Fruit fly (Drosophila melanogaster) whole organism, larva: ENCODE data around the gene CG13921.

Experiments
- noc ChIP-seq: fragments of 200-800 bp; sonication (Bioruptor generic); optimal IDR thresholded peaks from 3 replicates; lab custom pipeline; 2019; ENCODE audit warnings: missing biosample characterization, mild to moderate bottlenecking, missing genetic modification characterization, moderate library complexity

The CG13921 gene

DNA sequence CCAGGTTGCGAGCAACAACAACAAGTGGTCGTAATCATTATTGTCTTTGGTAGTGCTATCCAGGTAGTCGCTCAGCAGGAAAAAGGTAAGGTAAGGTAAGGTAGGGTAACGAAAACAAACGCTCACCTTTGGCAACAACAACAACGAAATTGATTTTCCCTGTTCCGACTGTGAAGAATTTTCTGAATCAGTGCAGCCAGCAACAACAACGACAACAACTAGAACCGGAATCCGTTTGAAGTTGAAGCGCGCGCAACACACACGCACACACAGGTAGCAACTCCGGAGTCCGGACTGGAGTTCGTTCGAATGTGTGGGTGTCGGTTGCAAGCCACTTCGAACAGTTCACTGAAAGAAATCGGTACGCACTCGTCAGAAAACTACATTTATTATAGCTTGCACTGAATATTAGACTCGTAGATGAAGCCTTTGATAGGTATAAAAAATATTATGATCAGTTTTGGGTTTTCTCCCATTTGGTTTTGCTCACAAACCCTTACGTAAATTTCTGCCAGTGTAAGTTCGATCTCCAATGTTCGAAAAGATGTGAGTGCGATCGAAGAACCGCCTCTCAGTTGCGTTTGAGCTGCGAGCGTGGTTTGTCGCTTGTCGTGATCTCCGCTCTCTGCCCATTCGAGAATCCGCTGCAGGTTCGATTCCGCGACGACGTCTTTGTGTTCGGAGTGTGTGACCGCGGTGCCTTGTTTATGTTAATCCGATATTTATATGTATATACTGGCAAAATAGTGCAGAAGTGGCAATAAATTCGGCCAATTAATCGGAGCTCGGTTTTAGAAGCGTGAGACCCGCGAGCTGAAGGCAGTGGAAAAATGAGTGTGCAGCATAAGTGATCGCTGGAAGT lies at the start of gene CG13921:
TSS of gene CG13921 (plus strand) at position 570 of the 862 bp plus-strand sequence.
- peak; percentile 95 for TF ChIP-seq noc (tag; lab: Kevin White, UChicago)

DNA sequence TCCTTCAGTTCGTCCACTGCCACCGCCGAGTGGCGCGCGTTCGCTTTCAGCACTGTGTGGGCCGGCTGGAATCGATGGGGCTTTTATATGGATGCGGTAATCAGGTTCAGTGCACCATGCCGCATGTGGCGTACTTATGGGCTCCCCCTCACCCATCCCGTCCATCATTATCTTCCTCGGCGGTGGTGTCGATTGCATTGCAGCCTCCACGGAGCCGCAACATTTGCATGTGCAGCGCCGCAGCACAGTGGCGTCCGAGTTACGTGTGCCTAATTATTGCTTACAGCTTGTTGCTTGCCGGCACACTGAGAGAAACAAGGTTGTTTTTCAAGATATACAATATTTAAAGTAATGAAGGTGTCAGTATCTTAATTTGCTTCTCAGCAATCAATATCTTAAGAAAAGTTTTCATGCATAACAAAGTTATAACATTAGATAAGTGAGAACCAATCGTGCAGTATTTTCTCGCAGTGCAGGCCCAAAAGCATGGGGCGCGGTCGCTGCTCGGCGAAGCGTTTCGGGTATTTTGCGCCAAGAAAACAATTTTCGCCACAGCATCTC lies 44.3 kb upstream of the CG13921 start, which contains the start of gene CG13931:
TSS of gene CG13931 (minus strand) at position 41 of the 561 bp plus-strand sequence.
- no peak for TF ChIP-seq noc (tag; lab: Kevin White, UChicago)

DNA sequence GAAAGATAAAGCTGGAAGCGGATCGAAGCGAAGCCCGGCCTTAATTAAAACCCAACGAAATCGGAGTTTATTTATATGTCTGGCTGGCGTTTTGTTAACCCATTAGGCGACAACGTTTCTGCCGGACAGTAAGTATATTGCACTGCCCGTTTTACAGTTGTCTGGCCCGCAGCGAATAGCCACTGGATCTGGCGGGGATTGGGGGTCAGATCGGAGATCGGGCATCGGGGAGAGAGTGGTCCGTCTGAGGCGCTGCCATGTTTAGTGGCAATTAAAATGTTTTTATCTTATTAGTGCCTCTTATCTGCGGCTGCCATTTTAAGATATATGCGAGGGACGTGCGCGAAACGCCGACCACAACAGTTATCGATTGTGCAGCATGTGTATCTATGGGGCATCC lies 37.5 kb upstream of the CG13921 start:
- no peak for TF ChIP-seq noc (tag; lab: Kevin White, UChicago)

DNA sequence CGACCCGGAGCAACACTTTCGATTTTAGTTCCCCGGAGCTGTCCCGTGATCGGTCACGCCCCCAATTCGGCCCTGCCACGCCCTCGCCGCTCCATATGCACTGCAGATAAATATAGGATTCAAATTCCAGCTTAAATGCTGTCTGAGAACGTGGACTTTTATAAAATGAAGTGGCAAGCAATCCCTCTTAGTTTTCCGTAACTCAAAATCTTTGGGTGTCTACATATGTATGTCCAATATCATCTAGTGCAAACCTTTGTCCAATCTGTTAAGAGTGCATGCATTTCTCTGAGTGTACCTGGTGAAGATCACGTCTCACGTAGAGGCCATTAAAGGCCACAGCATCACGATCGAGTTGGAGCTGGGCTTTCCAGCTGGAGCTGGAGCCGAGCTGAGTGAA lies 36.1 kb upstream of the CG13921 start:
- no peak for TF ChIP-seq noc (tag; lab: Kevin White, UChicago)

DNA sequence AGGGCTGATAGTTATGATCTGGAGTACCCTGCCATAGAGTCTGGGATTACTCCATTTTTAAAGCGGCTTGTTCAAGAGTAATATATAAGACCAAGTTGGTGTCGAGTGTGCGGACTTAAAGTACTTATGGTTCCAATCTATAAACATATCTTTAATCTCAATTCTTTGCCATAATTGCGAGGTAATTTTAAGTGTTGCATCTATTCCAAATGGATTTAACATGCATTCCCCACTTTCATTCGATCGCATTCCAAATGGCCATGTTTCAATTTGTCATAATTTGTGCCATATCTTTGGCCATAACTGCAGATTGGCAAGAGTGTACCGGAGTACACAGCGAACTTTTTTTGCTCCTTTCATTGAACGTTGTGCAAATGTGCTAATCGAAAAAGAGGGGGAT lies 35.5 kb upstream of the CG13921 start:
- no peak for TF ChIP-seq noc (tag; lab: Kevin White, UChicago)

- no peak for TF ChIP-seq noc (tag; lab: Kevin White, UChicago)
Measured at dm6 chr3L:1723053-1723452, 23.7 kb upstream of the CG13921 start, which contains the start of gene CG18171. Gene CG18171, minus strand, starts transcription at chr3L:1723153.

- no peak for TF ChIP-seq noc (tag; lab: Kevin White, UChicago)
Measured at dm6 chr3L:1724090-1724489, 22.6 kb upstream of the CG13921 start, which contains the start of gene CG12035. Gene CG12035, plus strand, starts transcription at chr3L:1724390.

DNA sequence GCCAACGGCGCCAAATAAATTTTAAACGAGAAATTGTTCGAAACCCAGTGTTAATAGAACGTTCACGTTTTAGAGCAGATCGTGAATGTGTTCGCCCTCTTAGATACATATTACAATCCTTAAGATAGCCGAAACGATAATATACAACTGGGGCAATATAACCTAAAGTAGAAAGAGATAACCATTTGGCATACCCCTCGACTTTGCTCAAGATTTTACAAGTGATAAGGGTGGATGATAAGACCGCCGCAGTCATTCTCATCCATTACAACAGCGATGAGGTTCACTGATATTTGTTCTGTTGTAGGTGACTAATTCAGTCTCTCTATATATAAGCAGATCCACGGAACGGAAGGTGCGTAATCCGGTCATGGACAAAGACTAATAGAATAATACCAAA lies 20.0 kb upstream of the CG13921 start:
- no peak for TF ChIP-seq noc (tag; lab: Kevin White, UChicago)

- TF ChIP-seq noc (tag; lab: Kevin White, UChicago): no peak
Measured at dm6 chr3L:1727431-1727830, 19.3 kb upstream of the CG13921 start.

DNA sequence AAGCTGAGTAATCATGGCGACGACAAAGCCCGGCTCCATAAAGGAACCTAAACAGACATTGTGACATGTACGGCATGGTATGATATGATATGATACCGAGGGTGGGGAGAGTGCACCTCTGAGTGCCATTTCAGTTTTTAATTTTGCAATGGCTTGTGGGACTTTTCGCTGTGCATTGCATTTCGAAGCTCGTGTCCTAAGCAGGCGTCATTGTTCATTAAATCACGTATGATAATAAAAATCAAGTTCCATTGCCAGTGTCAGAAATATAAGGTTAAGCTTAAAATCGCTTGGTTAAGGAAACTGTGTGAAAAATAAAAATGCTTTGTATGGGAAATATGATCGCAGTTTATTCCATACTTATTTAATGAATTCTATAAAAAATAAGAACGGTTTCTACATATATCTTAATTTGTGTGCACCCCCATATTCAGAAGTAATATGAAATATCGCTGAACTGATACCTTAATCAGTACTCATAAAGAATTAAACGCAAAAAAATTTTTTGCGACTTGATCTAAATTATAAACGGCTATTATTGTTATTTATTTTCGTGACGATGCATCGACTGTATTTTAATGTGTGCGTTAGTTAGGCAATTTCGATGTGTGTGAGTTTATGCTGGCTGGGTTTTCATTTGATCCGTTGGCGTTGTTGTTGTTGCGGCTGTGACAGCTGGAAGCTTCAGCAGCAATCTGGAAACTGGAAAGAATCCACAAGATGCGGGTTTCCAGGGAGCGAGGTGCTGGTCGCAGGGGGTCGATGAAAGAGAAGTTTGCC lies 17.1 kb upstream of the CG13921 start:
- TF ChIP-seq noc (tag; lab: Kevin White, UChicago): no peak

- no peak for TF ChIP-seq noc (tag; lab: Kevin White, UChicago)
Measured at dm6 chr3L:1730160-1730595, 16.5 kb upstream of the CG13921 start.

- peak; percentile 5 for TF ChIP-seq noc (tag; lab: Kevin White, UChicago)
Measured at dm6 chr3L:1730873-1731272, 15.8 kb upstream of the CG13921 start, which contains the start of gene drpr. Gene drpr, minus strand, starts transcription at chr3L:1731107.

DNA sequence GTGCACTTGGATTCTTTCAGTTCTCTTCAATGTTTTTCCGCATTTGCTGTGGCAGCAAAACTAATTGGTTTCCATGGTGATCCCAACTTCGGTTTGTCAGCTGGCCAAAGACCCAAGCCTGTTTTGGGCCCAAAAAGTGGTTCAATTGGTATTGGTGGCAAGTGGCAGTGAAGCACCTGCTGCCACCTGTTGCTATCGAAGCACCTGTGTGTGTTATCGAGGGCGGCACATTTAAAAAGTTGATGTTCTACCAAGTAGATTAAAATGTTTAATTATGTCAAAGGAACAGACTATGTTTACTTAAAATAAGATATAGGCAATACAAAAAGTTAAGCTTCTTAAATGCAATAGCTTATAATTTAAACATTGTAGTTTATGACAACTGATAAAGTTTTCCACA lies 11.1 kb upstream of the CG13921 start, which contains the start of gene Oseg4:
TSS of gene Oseg4 (minus strand) at position 165 of the 400 bp plus-strand sequence.
- no peak for TF ChIP-seq noc (tag; lab: Kevin White, UChicago)

- peak; percentile 50 for TF ChIP-seq noc (tag; lab: Kevin White, UChicago)
Measured at dm6 chr3L:1737898-1738322, 8.8 kb upstream of the CG13921 start, which contains the start of gene PIG-Wb. Gene PIG-Wb, minus strand, starts transcription at chr3L:1738106.
